Worm (Caenorhabditis elegans) whole organism, L1 larva: ENCODE data around the gene sel-13.

Experiments
- C16A3.4 ChIP-seq: fragments of 150-350 bp; optimal IDR thresholded peaks from 2 replicates; lab custom pipeline; 2014; ENCODE audit warnings: missing biosample characterization, missing genetic modification characterization
- C34B4.2 ChIP-seq: sonication (generic microtip); optimal IDR thresholded peaks from 2 replicates; lab custom pipeline; 2017; ENCODE audit warnings: mild to moderate bottlenecking, missing genetic modification characterization, missing compliant biosample characterization
- F16B12.6 ChIP-seq: fragments of 150-350 bp; optimal IDR thresholded peaks from 2 replicates; lab custom pipeline; 2014; ENCODE audit warnings: missing biosample characterization, missing genetic modification characterization
- Y116A8C.19 ChIP-seq: sonication (generic microtip); optimal IDR thresholded peaks from 2 replicates; lab custom pipeline; 2016; ENCODE audit warnings: missing compliant biosample characterization, missing genetic modification characterization, borderline replicate concordance
- aha-1 ChIP-seq: fragments of 150-350 bp; optimal IDR thresholded peaks from 2 replicates; lab custom pipeline; 2014; ENCODE audit warnings: missing biosample characterization, missing genetic modification characterization
- alr-1 ChIP-seq: fragments of 200-800 bp; sonication (Bioruptor generic); optimal IDR thresholded peaks from 2 replicates; lab custom pipeline; 2018; ENCODE audit warnings: borderline replicate concordance, mild to moderate bottlenecking, missing genetic modification characterization, missing compliant biosample characterization
- aly-2 ChIP-seq: fragments of 150-350 bp; optimal IDR thresholded peaks from 2 replicates; lab custom pipeline; 2014; ENCODE audit warnings: missing biosample characterization, missing genetic modification characterization
- ama-1 ChIP-seq: fragments of 150-350 bp; optimal IDR thresholded peaks from 2 replicates; lab custom pipeline; 2014
- ceh-63 ChIP-seq: fragments of 200-800 bp; sonication (Bioruptor generic); optimal IDR thresholded peaks from 2 replicates; lab custom pipeline; 2018; ENCODE audit warnings: mild to moderate bottlenecking, missing genetic modification characterization, missing compliant biosample characterization
- ceh-82 ChIP-seq, 3 experiments: fragments of 150-350 bp in 1 of 3; sonication (generic microtip) in 2 of 3; optimal IDR thresholded peaks; 2 replicates each; lab custom pipeline; 2014 to 2017; ENCODE audit warnings: missing biosample characterization in 3 of 3, missing genetic modification characterization in 3 of 3
- ceh-90 ChIP-seq: sonication (generic microtip); optimal IDR thresholded peaks from 2 replicates; lab custom pipeline; 2016; ENCODE audit warnings: missing genetic modification characterization, missing compliant biosample characterization
- dpl-1 ChIP-seq, 3 experiments: fragments of 150-350 bp in 2 of 3; sonication (generic microtip) in 1 of 3; optimal IDR thresholded peaks; 2 replicates each; lab custom pipeline; 2014 to 2017; ENCODE audit warnings: missing biosample characterization in 3 of 3, missing genetic modification characterization in 3 of 3, missing genetic modification reagents in 3 of 3
- efl-1 ChIP-seq, 4 experiments: fragments of 150-350 bp; optimal IDR thresholded peaks in 3 of 4; peaks in 1 of 4; 1 replicate in 1 of 4; 2 replicates in 3 of 4; lab custom pipeline; 2014; ENCODE audit warnings: missing biosample characterization in 2 of 4, missing genetic modification characterization in 2 of 4, missing genetic modification reagents in 2 of 4
- efl-3 ChIP-seq: fragments of 200-800 bp; sonication (Bioruptor generic); optimal IDR thresholded peaks from 2 replicates; lab custom pipeline; 2018; ENCODE audit warnings: mild to moderate bottlenecking, missing genetic modification characterization, missing compliant biosample characterization
- egl-13 ChIP-seq: sonication (generic microtip); optimal IDR thresholded peaks from 2 replicates; lab custom pipeline; 2016; ENCODE audit warnings: missing genotype, missing genetic modification reagents, missing genetic modification characterization, missing compliant biosample characterization
- fkh-4 ChIP-seq: sonication (generic microtip); optimal IDR thresholded peaks from 2 replicates; lab custom pipeline; 2016; ENCODE audit warnings: missing compliant biosample characterization, missing genetic modification characterization, borderline replicate concordance
- fkh-8 ChIP-seq: sonication (generic microtip); optimal IDR thresholded peaks from 2 replicates; lab custom pipeline; 2016; ENCODE audit warnings: mild to moderate bottlenecking, missing genetic modification characterization, missing compliant biosample characterization
- fos-1 ChIP-seq: fragments of 150-350 bp; optimal IDR thresholded peaks from 2 replicates; lab custom pipeline; 2014; ENCODE audit warnings: missing biosample characterization, missing genetic modification characterization
- grh-1 ChIP-seq: fragments of 200-800 bp; sonication (Bioruptor generic); IDR thresholded peaks from 2 replicates; pipeline ENCODE4 v1.3.6; 2022; ENCODE audit warnings: missing genetic modification reagents, missing genetic modification characterization, missing compliant biosample characterization
- hlh-17 ChIP-seq: fragments of 200-800 bp; sonication (Bioruptor generic); optimal IDR thresholded peaks from 2 replicates; lab custom pipeline; 2018; ENCODE audit warnings: missing genetic modification characterization, mild to moderate bottlenecking, missing compliant biosample characterization, moderate library complexity, borderline replicate concordance
- hlh-4 ChIP-seq: sonication (generic microtip); optimal IDR thresholded peaks from 2 replicates; lab custom pipeline; 2016; ENCODE audit warnings: mild to moderate bottlenecking, missing genetic modification characterization, missing compliant biosample characterization
- irx-1 ChIP-seq: sonication (generic microtip); optimal IDR thresholded peaks from 2 replicates; lab custom pipeline; 2016; ENCODE audit warnings: missing genetic modification characterization, missing compliant biosample characterization
- jun-1 ChIP-seq: fragments of 150-350 bp; optimal IDR thresholded peaks from 2 replicates; lab custom pipeline; 2014; ENCODE audit warnings: missing biosample characterization, missing genetic modification reagents, missing genetic modification characterization
- lin-35 ChIP-seq, 2 experiments: fragments of 150-350 bp; optimal IDR thresholded peaks; 2 replicates each; lab custom pipeline; 2014; ENCODE audit warnings: missing biosample characterization in 2 of 2, missing genetic modification characterization in 2 of 2, missing genetic modification reagents in 2 of 2
- lsy-2 ChIP-seq, 2 experiments: fragments of 150-350 bp; optimal IDR thresholded peaks; 2 replicates each; lab custom pipeline; 2014; ENCODE audit warnings: missing biosample characterization in 2 of 2, missing genetic modification characterization in 2 of 2
- mdl-1 ChIP-seq, 2 experiments: fragments of 150-350 bp; optimal IDR thresholded peaks; 2 replicates each; lab custom pipeline; 2014 to 2017; ENCODE audit warnings: missing biosample characterization in 2 of 2, missing genetic modification characterization in 2 of 2, inconsistent platforms in 1 of 2
- mef-2 ChIP-seq: fragments of 150-350 bp; optimal IDR thresholded peaks from 2 replicates; lab custom pipeline; 2014; ENCODE audit warnings: missing biosample characterization, missing genetic modification characterization
- mep-1 ChIP-seq: fragments of 150-350 bp; optimal IDR thresholded peaks from 2 replicates; lab custom pipeline; 2014; ENCODE audit warnings: missing biosample characterization, missing genetic modification characterization
- nhr-11 ChIP-seq: fragments of 150-350 bp; optimal IDR thresholded peaks from 2 replicates; lab custom pipeline; 2014; ENCODE audit warnings: missing biosample characterization, missing genetic modification characterization
- nhr-12 ChIP-seq: sonication (generic microtip); optimal IDR thresholded peaks from 2 replicates; lab custom pipeline; 2017; ENCODE audit warnings: missing biosample characterization, missing genetic modification characterization
- nhr-19 ChIP-seq: fragments of 200-800 bp; sonication (Bioruptor generic); conservative IDR thresholded peaks from 2 replicates; pipeline ENCODE4 v1.3.6; 2022; ENCODE audit warnings: missing genetic modification characterization, missing compliant biosample characterization
- nhr-28 ChIP-seq: fragments of 150-350 bp; optimal IDR thresholded peaks from 2 replicates; lab custom pipeline; 2014; ENCODE audit warnings: missing biosample characterization, missing genetic modification characterization
- nhr-47 ChIP-seq: sonication (generic microtip); optimal IDR thresholded peaks from 2 replicates; lab custom pipeline; 2016; ENCODE audit warnings: mild to moderate bottlenecking, missing genetic modification characterization, moderate library complexity, missing compliant biosample characterization
- nhr-71 ChIP-seq: sonication (generic microtip); optimal IDR thresholded peaks from 2 replicates; lab custom pipeline; 2016; ENCODE audit warnings: mild to moderate bottlenecking, missing genetic modification characterization, moderate library complexity, missing compliant biosample characterization
- nhr-90 ChIP-seq: sonication (generic microtip); optimal IDR thresholded peaks from 2 replicates; lab custom pipeline; 2016; ENCODE audit warnings: mild to moderate bottlenecking, missing genetic modification characterization, missing compliant biosample characterization; ENCODE audit not compliant: poor library complexity
- pax-3 ChIP-seq: fragments of 200-800 bp; sonication (Bioruptor generic); optimal IDR thresholded peaks from 2 replicates; lab custom pipeline; 2018; ENCODE audit warnings: mild to moderate bottlenecking, missing genetic modification characterization, moderate library complexity, missing compliant biosample characterization
- pqm-1 ChIP-seq: sonication (generic microtip); optimal IDR thresholded peaks from 3 replicates; lab custom pipeline; 2017; ENCODE audit warnings: missing biosample characterization, missing genetic modification characterization
- rnt-1 ChIP-seq: sonication (generic microtip); optimal IDR thresholded peaks from 2 replicates; lab custom pipeline; 2016; ENCODE audit warnings: mild to moderate bottlenecking, missing genetic modification characterization, moderate library complexity, missing compliant biosample characterization
- skn-1 ChIP-seq: fragments of 150-350 bp; optimal IDR thresholded peaks from 2 replicates; lab custom pipeline; 2014; ENCODE audit warnings: missing biosample characterization, missing genetic modification characterization
- snpc-4 ChIP-seq: fragments of 150-350 bp; optimal IDR thresholded peaks from 2 replicates; lab custom pipeline; 2014; ENCODE audit warnings: missing biosample characterization, missing genetic modification characterization
- snu-23 ChIP-seq: sonication (generic microtip); optimal IDR thresholded peaks from 2 replicates; lab custom pipeline; 2016; ENCODE audit warnings: missing genetic modification characterization, missing compliant biosample characterization
- sox-4 ChIP-seq: sonication (generic microtip); optimal IDR thresholded peaks from 2 replicates; lab custom pipeline; 2016; ENCODE audit warnings: missing genetic modification characterization, missing compliant biosample characterization
- sptf-1 ChIP-seq: fragments of 150-350 bp; optimal IDR thresholded peaks from 2 replicates; lab custom pipeline; 2014; ENCODE audit warnings: missing biosample characterization, missing genetic modification characterization
- swsn-7 ChIP-seq: sonication (generic microtip); optimal IDR thresholded peaks from 2 replicates; lab custom pipeline; 2016; ENCODE audit warnings: missing genetic modification characterization, missing compliant biosample characterization
- tbx-2 ChIP-seq: sonication (generic microtip); optimal IDR thresholded peaks from 2 replicates; lab custom pipeline; 2016; ENCODE audit warnings: missing genetic modification characterization, missing compliant biosample characterization
- unc-30 ChIP-seq: sonication (generic microtip); optimal IDR thresholded peaks from 2 replicates; lab custom pipeline; 2017; ENCODE audit warnings: missing biosample characterization, missing genetic modification characterization
- unc-62 ChIP-seq: fragments of 150-350 bp; optimal IDR thresholded peaks from 2 replicates; lab custom pipeline; 2014; ENCODE audit warnings: missing biosample characterization, missing genetic modification reagents, missing genetic modification characterization
- unc-86 ChIP-seq: sonication (generic microtip); optimal IDR thresholded peaks from 2 replicates; lab custom pipeline; 2016; ENCODE audit warnings: missing genetic modification characterization, missing compliant biosample characterization
- unc-98 ChIP-seq: fragments of 200-800 bp; sonication (Bioruptor generic); IDR thresholded peaks from 2 replicates; pipeline ENCODE4 v1.3.6; 2022; ENCODE audit warnings: missing genetic modification characterization, missing compliant biosample characterization
- zag-1 ChIP-seq: fragments of 150-350 bp; optimal IDR thresholded peaks from 2 replicates; lab custom pipeline; 2014; ENCODE audit warnings: missing biosample characterization, missing genetic modification characterization
- zip-4 ChIP-seq: fragments of 200-800 bp; sonication (Bioruptor generic); optimal IDR thresholded peaks from 2 replicates; lab custom pipeline; 2018; ENCODE audit warnings: mild to moderate bottlenecking, missing genetic modification characterization, moderate library complexity, missing compliant biosample characterization
- ztf-11 ChIP-seq, 2 experiments: sonication (generic microtip); optimal IDR thresholded peaks; 2 replicates each; lab custom pipeline; 2016 to 2017; ENCODE audit warnings: missing genetic modification characterization in 2 of 2, missing biosample characterization in 1 of 2, missing compliant biosample characterization in 1 of 2
- ztf-4 ChIP-seq: fragments of 150-350 bp; optimal IDR thresholded peaks from 2 replicates; lab custom pipeline; 2014; ENCODE audit warnings: missing biosample characterization, missing genetic modification characterization

The sel-13 gene

DNA sequence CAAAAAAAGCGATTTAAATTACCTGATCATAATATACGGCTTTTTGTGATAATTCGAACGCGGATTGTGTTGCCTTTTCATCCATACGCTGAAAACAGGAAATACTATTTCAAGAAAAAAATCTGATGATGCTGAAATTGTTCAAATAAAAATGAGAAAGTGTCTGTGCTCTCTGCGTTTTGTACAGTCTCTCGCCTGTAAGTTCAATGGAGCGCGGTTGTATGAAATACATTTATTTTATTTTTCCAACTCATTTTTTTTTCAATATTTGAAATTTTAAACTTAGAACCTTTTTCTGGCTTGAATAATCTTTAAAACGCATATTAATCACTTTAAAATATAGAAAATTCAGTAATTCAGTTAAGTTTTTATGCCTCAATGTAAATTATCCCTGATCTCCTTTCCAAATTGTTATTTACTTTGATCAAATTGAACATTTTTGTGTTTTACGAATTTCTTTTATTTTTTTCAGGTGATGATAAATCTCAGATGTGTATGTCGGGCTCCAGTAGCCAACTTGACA, 4.0 kb upstream of the sel-13 start, which contains the start of the genes clp-2 and mrpl-16:
Gene clp-2 (minus strand): TSS at position 94 of the 523 bp plus-strand sequence.
Gene mrpl-16 (plus strand): TSS at position 473 of the 523 bp plus-strand sequence.
- TF ChIP-seq mdl-1 (tag; optimal IDR thresholded peaks at IDR 0.05; lab: Kevin White, UChicago) = no peak
- no peak for TF ChIP-seq jun-1
- TF ChIP-seq alr-1 (tag; lab: Kevin White, UChicago) = no peak
- TF ChIP-seq efl-1 (optimal IDR thresholded peaks at IDR 0.05; lab: Kevin White, UChicago) = peak; percentile 42 to 58
- TF ChIP-seq efl-1 (GFP tag; optimal IDR thresholded peaks at IDR 0.05 in 1 of 2; lab: Kevin White, UChicago) = peak; percentile 59 to 93
- TF ChIP-seq hlh-17 (GFP tag; lab: Kevin White, UChicago) = no peak
- TF ChIP-seq fkh-4 = no peak
- TF ChIP-seq zip-4 (GFP tag; lab: Kevin White, UChicago) = no peak
- no peak for TF ChIP-seq sox-4 (tag; lab: Kevin White, UChicago)
- TF ChIP-seq mef-2 (tag; lab: Kevin White, UChicago) = no peak
- no peak for TF ChIP-seq pax-3
- TF ChIP-seq snu-23 (GFP tag; lab: Kevin White, UChicago) = peak; percentile 38
- TF ChIP-seq ztf-4 (tag; lab: Kevin White, UChicago) = no peak
- TF ChIP-seq pqm-1 (tag; lab: Kevin White, UChicago) = no peak
- TF ChIP-seq ceh-63 (GFP tag; lab: Kevin White, UChicago) = no peak
- no peak for TF ChIP-seq aly-2
- TF ChIP-seq nhr-47 (tag; lab: Kevin White, UChicago) = peak; percentile 5
- peak; percentile 54 to 74 for TF ChIP-seq lsy-2 (tag; optimal IDR thresholded peaks at IDR 0.05; lab: Kevin White, UChicago)
- TF ChIP-seq nhr-71 = peak; percentile 34
- TF ChIP-seq C34B4.2 (tag; lab: Kevin White, UChicago) = no peak
- no peak for TF ChIP-seq skn-1 (tag; lab: Kevin White, UChicago)
- no peak for TF ChIP-seq unc-86 (tag; lab: Kevin White, UChicago)
- no peak for TF ChIP-seq fos-1 (tag; lab: Kevin White, UChicago)
- TF ChIP-seq unc-62 (GFP tag; lab: Kevin White, UChicago) = no peak
- TF ChIP-seq fkh-8 (tag; lab: Kevin White, UChicago) = no peak
- no peak for TF ChIP-seq efl-3 (GFP tag; lab: Kevin White, UChicago)
- TF ChIP-seq unc-30 = no peak
- peak; percentile 21 to 68 (median 46) for TF ChIP-seq dpl-1 (GFP tag; optimal IDR thresholded peaks at IDR 0.05; lab: Kevin White, UChicago)
- peak; percentile 4 for TF ChIP-seq irx-1 (tag; lab: Kevin White, UChicago)
- TF ChIP-seq Y116A8C.19 (tag; lab: Kevin White, UChicago) = no peak
- TF ChIP-seq lin-35 (GFP tag; optimal IDR thresholded peaks at IDR 0.05; lab: Kevin White, UChicago) = peak; percentile 39 to 62
- no peak for TF ChIP-seq ztf-11 (tag; optimal IDR thresholded peaks at IDR 0.05; lab: Kevin White, UChicago)
- peak; percentile 34 for TF ChIP-seq rnt-1 (tag; lab: Kevin White, UChicago)
- TF ChIP-seq hlh-4 (tag; lab: Kevin White, UChicago) = no peak
- TF ChIP-seq F16B12.6 (tag; lab: Kevin White, UChicago) = peak; percentile 1
- TF ChIP-seq egl-13 (tag; lab: Kevin White, UChicago) = no peak
- TF ChIP-seq mep-1 (tag; lab: Kevin White, UChicago) = peak; percentile 24
- no peak for TF ChIP-seq ceh-90 (tag; lab: Kevin White, UChicago)
- TF ChIP-seq nhr-28 (tag; lab: Kevin White, UChicago) = no peak
- no peak for TF ChIP-seq nhr-19 (GFP tag; lab: Robert Waterston, UW)
- TF ChIP-seq sptf-1 = no peak
- no peak for TF ChIP-seq zag-1 (tag; lab: Kevin White, UChicago)
- no peak for TF ChIP-seq ama-1
- TF ChIP-seq grh-1 = no peak
- TF ChIP-seq C16A3.4 (tag; lab: Kevin White, UChicago) = peak; percentile 10
- peak; percentile 24 for TF ChIP-seq swsn-7 (tag; lab: Kevin White, UChicago)
- no peak for TF ChIP-seq nhr-11 (tag; lab: Kevin White, UChicago)
- no peak for TF ChIP-seq tbx-2 (tag; lab: Kevin White, UChicago)
- TF ChIP-seq ceh-82 (tag; optimal IDR thresholded peaks at IDR 0.05; lab: Kevin White, UChicago) = peak in 1 of 3 experiments; percentile 21
- no peak for TF ChIP-seq unc-98
- TF ChIP-seq nhr-12 (tag; lab: Kevin White, UChicago) = no peak
- TF ChIP-seq snpc-4 (tag; lab: Kevin White, UChicago) = no peak
- no peak for TF ChIP-seq nhr-90 (tag; lab: Kevin White, UChicago)
- TF ChIP-seq aha-1 (tag; lab: Kevin White, UChicago) = no peak
- TF ChIP-seq, all 84 proteins: peak for 14
